Fruit fly (Drosophila melanogaster) whole organism, adult: Measurements from ENCODE around the gene CG15822.

Experiments used
- CG14711 ChIP-seq: fragments of 200-800 bp; sonication (Bioruptor generic); optimal IDR thresholded peaks from 2 replicates; lab custom pipeline; 2018; ENCODE audit warnings: missing biosample characterization, mild to moderate bottlenecking, missing genetic modification characterization, moderate library complexity
- CG33017 ChIP-seq: fragments of 200-800 bp; sonication (Bioruptor generic); optimal IDR thresholded peaks from 2 replicates; lab custom pipeline; 2018; ENCODE audit warnings: missing biosample characterization, mild to moderate bottlenecking, missing genetic modification characterization, moderate library complexity
- Crg-1 ChIP-seq: fragments of 200-800 bp; sonication (Bioruptor generic); optimal IDR thresholded peaks from 2 replicates; lab custom pipeline; 2016; ENCODE audit warnings: missing biosample characterization, missing genetic modification characterization
- Mnt ChIP-seq: fragments of 200-800 bp; sonication (Bioruptor generic); optimal IDR thresholded peaks from 2 replicates; lab custom pipeline; 2016; ENCODE audit warnings: missing biosample characterization, mild to moderate bottlenecking, missing genetic modification characterization
- bab1 ChIP-seq: fragments of 200-800 bp; sonication (Bioruptor generic); optimal IDR thresholded peaks from 3 replicates; lab custom pipeline; 2019; ENCODE audit warnings: missing biosample characterization, mild to moderate bottlenecking, missing genetic modification characterization, moderate library complexity
- pad ChIP-seq: fragments of 200-800 bp; sonication (Bioruptor generic); optimal IDR thresholded peaks from 3 replicates; lab custom pipeline; 2017; ENCODE audit warnings: missing biosample characterization, missing genetic modification characterization, mild to moderate bottlenecking, moderate library complexity, missing genetic modification reagents
- toe ChIP-seq: fragments of 200-800 bp; sonication (Bioruptor generic); optimal IDR thresholded peaks from 2 replicates; lab custom pipeline; 2016; ENCODE audit warnings: missing biosample characterization, missing genetic modification characterization

DNA sequence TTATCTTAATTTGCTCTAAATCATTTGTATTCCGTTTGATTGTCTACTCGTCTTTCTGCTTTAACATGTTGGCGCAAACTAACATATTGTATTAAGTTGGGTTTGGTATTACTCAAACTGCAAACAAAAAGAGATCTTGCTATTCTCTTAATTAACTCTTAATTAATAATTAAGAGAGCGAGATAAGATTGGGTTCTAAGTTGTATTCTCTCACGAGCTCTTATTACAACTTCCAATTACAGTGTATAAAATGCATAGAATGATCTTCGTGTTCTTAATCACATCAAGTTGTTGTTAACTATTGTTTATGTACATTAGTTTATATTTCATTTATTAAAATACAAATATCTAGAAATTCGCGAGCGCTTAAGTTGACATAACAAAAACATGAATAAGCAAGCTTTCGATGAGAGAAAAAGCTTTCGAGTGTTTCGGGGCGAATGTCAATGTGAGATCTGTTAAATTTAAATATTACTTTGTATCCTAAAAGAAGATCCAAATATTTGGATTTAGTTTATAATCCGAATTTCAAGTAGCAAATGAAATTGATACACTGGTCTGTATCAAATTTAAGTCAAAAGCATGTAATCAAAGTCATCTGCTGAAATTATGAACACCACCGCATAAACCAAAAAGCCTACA is 7.3 kb upstream of the CG15822 start, which contains the start of gene CG5704:
- TF ChIP-seq bab1 (GFP tag; lab: Kevin White, UChicago), result no peak
- no peak for TF ChIP-seq CG14711 (tag; lab: Kevin White, UChicago)
- TF ChIP-seq Mnt (GFP tag; lab: Kevin White, UChicago), result no peak
- no peak for TF ChIP-seq pad
- no peak for TF ChIP-seq toe
- no peak for TF ChIP-seq Crg-1
- TF ChIP-seq CG33017 (tag; lab: Kevin White, UChicago), result no peak
